Fruit fly (Drosophila melanogaster): ENCODE results near the gene hook.

Gene hook

DNA sequence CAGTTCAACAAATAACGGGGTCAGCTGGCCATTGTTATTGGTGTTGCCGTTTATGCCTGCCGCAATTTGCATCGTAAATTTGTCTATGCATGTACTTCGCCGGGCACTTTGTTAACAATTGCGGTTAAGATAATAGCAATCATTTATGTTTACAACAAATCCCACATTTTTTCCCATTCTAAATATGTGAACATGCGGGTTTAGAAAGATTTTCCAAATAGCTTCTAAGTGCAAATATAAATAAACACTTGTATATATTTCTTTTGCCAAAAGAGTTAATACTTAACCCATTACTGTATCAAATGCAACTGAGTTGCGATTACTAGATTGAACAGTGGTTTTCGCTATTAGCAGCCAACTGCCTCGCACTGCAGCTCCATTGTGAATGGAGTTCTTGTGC, 52.3 kb downstream of the hook start:
- no peak for TF ChIP-seq foxo (GFP tag; optimal IDR thresholded peaks at IDR 0.05)
- no peak for TF ChIP-seq GATAd (GFP tag; optimal IDR thresholded peaks at IDR 0.05)
- no peak for TF ChIP-seq pan (optimal IDR thresholded peaks at IDR 0.05)
- TF ChIP-seq ey (GFP tag; optimal IDR thresholded peaks at IDR 0.05): no peak
- no peak for TF ChIP-seq Dfd (GFP tag; optimal IDR thresholded peaks at IDR 0.05)
- no peak for TF ChIP-seq Hnf4 (GFP tag; optimal IDR thresholded peaks at IDR 0.05)
- TF ChIP-seq Mio (GFP tag; optimal IDR thresholded peaks at IDR 0.05): no peak
- TF ChIP-seq sv (GFP tag; optimal IDR thresholded peaks at IDR 0.05): no peak
- TF ChIP-seq lola (GFP tag; optimal IDR thresholded peaks at IDR 0.05): no peak
- no peak for TF ChIP-seq Sp1 (GFP tag; optimal IDR thresholded peaks at IDR 0.05)
- TF ChIP-seq Hr83 (GFP tag; optimal IDR thresholded peaks at IDR 0.05; ENCODE audit: poor library complexity, severe bottlenecking): no peak
- no peak for TF ChIP-seq Jra (GFP tag; optimal IDR thresholded peaks at IDR 0.05)
- TF ChIP-seq jim (GFP tag; optimal IDR thresholded peaks at IDR 0.05): no peak
- no peak for TF ChIP-seq Rel (GFP tag; optimal IDR thresholded peaks at IDR 0.05)
- no peak for TF ChIP-seq Rel (tag; optimal IDR thresholded peaks at IDR 0.05)
- no peak for TF ChIP-seq br (GFP tag; optimal IDR thresholded peaks at IDR 0.05)
- no peak for TF ChIP-seq Myc (optimal IDR thresholded peaks at IDR 0.05)
- TF ChIP-seq Abd-B (GFP tag; optimal IDR thresholded peaks at IDR 0.05): no peak
- TF ChIP-seq Dif (GFP tag; optimal IDR thresholded peaks at IDR 0.05; ENCODE audit: partially characterized antibody): no peak

All from whole organism, wandering third instar larva.